Fruit fly (Drosophila melanogaster): ENCODE data around the gene c12.1.

dm6 chrX:9354773-9355172, 35.8 kb upstream of the c12.1 start:
- TF ChIP-seq h (optimal IDR thresholded peaks at IDR 0.05) = no peak
- TF ChIP-seq Myc (optimal IDR thresholded peaks at IDR 0.05) = no peak
- TF ChIP-seq ttk (optimal IDR thresholded peaks at IDR 0.05) = no peak
